Worm (Caenorhabditis elegans) whole organism, midembryonic: ENCODE data around the gene gsto-1.

Experiments
- T22C8.4 ChIP-seq: fragments of 200-800 bp; sonication (Bioruptor generic); IDR thresholded peaks from 2 replicates; pipeline ENCODE4 v1.3.6; 2022; ENCODE audit warnings: missing genetic modification characterization, missing compliant biosample characterization
- flt-1 ChIP-seq: fragments of 200-800 bp; sonication (Bioruptor generic); IDR thresholded peaks from 2 replicates; pipeline ENCODE4 v1.3.6; 2022; ENCODE audit warnings: missing genetic modification characterization, missing compliant biosample characterization
- klf-2 ChIP-seq: fragments of 200-800 bp; sonication (Bioruptor generic); conservative IDR thresholded peaks from 2 replicates; pipeline ENCODE4 v1.3.6; 2022; ENCODE audit warnings: missing genetic modification reagents, missing genetic modification characterization, missing compliant biosample characterization

- TF ChIP-seq klf-2 (GFP tag; lab: Robert Waterston, UW): no peak
- no peak for TF ChIP-seq flt-1 (GFP tag; lab: Robert Waterston, UW)
- no peak for TF ChIP-seq T22C8.4
Observed at ce11 chrIII:7925968-7926367, 20.9 kb downstream of the gsto-1 start.
